Worm (Caenorhabditis elegans) whole organism, early embryonic: ENCODE measurements around the gene srxa-18.

ENCODE experiments used
- F13C5.2 ChIP-seq: sonication (generic microtip); optimal IDR thresholded peaks from 2 replicates; lab custom pipeline; 2017; ENCODE audit warnings: mild to moderate bottlenecking, missing genetic modification characterization, inconsistent platforms, missing compliant biosample characterization
- aly-1 ChIP-seq: sonication (generic microtip); optimal IDR thresholded peaks from 2 replicates; lab custom pipeline; 2016; ENCODE audit warnings: missing genetic modification characterization, missing compliant biosample characterization
- ama-1 ChIP-seq: fragments of 150-350 bp; optimal IDR thresholded peaks from 2 replicates; lab custom pipeline; 2014
- flt-1 ChIP-seq: fragments of 200-800 bp; sonication (Bioruptor generic); IDR thresholded peaks from 2 replicates; pipeline ENCODE4 v1.3.6; 2022; ENCODE audit warnings: missing genetic modification characterization, missing compliant biosample characterization
- hmg-4 ChIP-seq: fragments of 200-800 bp; sonication (Bioruptor generic); optimal IDR thresholded peaks from 2 replicates; lab custom pipeline; 2018; ENCODE audit warnings: mild to moderate bottlenecking, missing genetic modification characterization, missing compliant biosample characterization
- scrt-1 ChIP-seq: fragments of 200-800 bp; sonication (Bioruptor generic); IDR thresholded peaks from 2 replicates; pipeline ENCODE4 v1.3.6; 2022; ENCODE audit warnings: missing genetic modification characterization, missing compliant biosample characterization
- tbx-37 ChIP-seq: fragments of 200-800 bp; sonication (Bioruptor generic); conservative IDR thresholded peaks from 2 replicates; pipeline ENCODE4 v1.3.6; 2022; ENCODE audit warnings: missing genetic modification reagents, missing genetic modification characterization, missing compliant biosample characterization

DNA sequence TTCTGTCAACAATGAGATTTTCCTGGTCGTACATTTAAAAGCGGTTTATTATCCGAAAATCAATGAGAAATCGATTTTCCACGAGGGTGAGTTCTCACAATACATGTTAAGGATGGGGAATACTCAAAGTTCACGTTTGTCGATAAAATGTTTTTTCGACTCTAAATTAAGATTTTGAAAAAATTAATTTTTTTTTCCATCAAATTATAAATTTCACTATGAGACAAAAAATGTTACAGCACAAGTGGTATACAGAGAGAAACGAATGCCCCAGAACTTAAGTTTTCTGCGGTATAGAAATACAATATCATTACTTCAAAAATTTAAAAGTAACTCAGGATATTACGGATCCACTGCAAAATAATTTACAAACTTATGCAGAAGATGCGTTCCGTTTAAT, 42.6 kb downstream of the srxa-18 start, which contains the start of gene R04B5.1:
- TF ChIP-seq ama-1 (lab: Kevin White, UChicago) (no peak), hmg-4 (no peak), flt-1 (GFP tag; lab: Robert Waterston, UW) (no peak), aly-1 (tag; lab: Kevin White, UChicago) (no peak), scrt-1 (GFP tag; lab: Robert Waterston, UW) (no peak), tbx-37 (no peak), F13C5.2 (no peak)
